Worm (Caenorhabditis elegans) whole organism, midembryonic: ENCODE measurements around the gene Y73F8A.10.

Source experiments
- T22C8.4 ChIP-seq: fragments of 200-800 bp; sonication (Bioruptor generic); IDR thresholded peaks from 2 replicates; pipeline ENCODE4 v1.3.6; 2022; ENCODE audit warnings: missing genetic modification characterization, missing compliant biosample characterization
- cog-1 ChIP-seq: sonication (generic microtip); optimal IDR thresholded peaks from 2 replicates; lab custom pipeline; 2016; ENCODE audit warnings: missing genetic modification characterization, missing compliant biosample characterization
- flt-1 ChIP-seq: fragments of 200-800 bp; sonication (Bioruptor generic); IDR thresholded peaks from 2 replicates; pipeline ENCODE4 v1.3.6; 2022; ENCODE audit warnings: missing genetic modification characterization, missing compliant biosample characterization
- klf-2 ChIP-seq: fragments of 200-800 bp; sonication (Bioruptor generic); conservative IDR thresholded peaks from 2 replicates; pipeline ENCODE4 v1.3.6; 2022; ENCODE audit warnings: missing genetic modification reagents, missing genetic modification characterization, missing compliant biosample characterization
- med-1 ChIP-seq: sonication (generic microtip); optimal IDR thresholded peaks from 2 replicates; lab custom pipeline; 2017; ENCODE audit warnings: missing genetic modification characterization, mild to moderate bottlenecking, missing compliant biosample characterization, antibody characterized with exemption, missing genetic modification reagents; ENCODE audit not compliant: insufficient read depth
- ref-1 ChIP-seq: fragments of 200-800 bp; sonication (Bioruptor generic); conservative IDR thresholded peaks from 2 replicates; pipeline ENCODE4 v1.3.6; 2022; ENCODE audit warnings: missing genetic modification reagents, missing genetic modification characterization, missing compliant biosample characterization
- tab-1 ChIP-seq: fragments of 200-800 bp; sonication (Bioruptor generic); IDR thresholded peaks from 2 replicates; pipeline ENCODE4 v1.3.6; 2022; ENCODE audit warnings: missing genetic modification characterization, missing compliant biosample characterization
- ztf-23 ChIP-seq: fragments of 200-800 bp; sonication (Bioruptor generic); IDR thresholded peaks from 2 replicates; pipeline ENCODE4 v1.3.6; 2022; ENCODE audit warnings: missing genetic modification reagents, missing genetic modification characterization, missing compliant biosample characterization
- ztf-29 ChIP-seq: fragments of 200-800 bp; sonication (Bioruptor generic); IDR thresholded peaks from 2 replicates; pipeline ENCODE4 v1.3.6; 2022; ENCODE audit warnings: missing genetic modification reagents, missing genetic modification characterization, missing compliant biosample characterization

The Y73F8A.10 gene

DNA sequence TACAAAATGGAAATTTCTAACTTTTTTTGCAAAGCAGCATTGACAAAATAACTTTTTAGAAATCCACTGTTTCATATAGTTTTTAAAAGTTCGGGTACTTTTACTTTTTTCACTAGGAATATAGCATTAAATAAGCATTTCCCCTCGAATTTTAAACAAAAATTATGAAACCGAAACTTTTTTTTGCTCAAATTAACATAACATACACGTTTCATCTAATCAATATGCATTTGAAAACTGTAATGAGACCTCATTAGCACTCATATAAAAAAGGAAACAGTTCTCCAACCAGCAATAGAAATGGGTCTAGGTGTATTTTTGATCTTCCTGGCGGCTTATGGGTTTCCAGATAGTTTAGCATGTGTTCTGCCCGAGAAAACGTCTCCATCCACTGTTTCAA, at the start of gene Y73F8A.10:
Gene Y73F8A.10 (plus strand): TSS at position 301 of the 400 bp plus-strand sequence.
- TF ChIP-seq cog-1 (tag; lab: Kevin White, UChicago) (no peak), ztf-29 (GFP tag; lab: Robert Waterston, UW) (no peak), T22C8.4 (GFP tag; lab: Robert Waterston, UW) (no peak), klf-2 (GFP tag; lab: Robert Waterston, UW) (no peak), flt-1 (no peak), ztf-23 (GFP tag; lab: Robert Waterston, UW) (no peak), med-1 (GFP tag; lab: Kevin White, UChicago) (no peak), tab-1 (GFP tag; lab: Robert Waterston, UW) (no peak), ref-1 (no peak)

- TF ChIP-seq med-1 (GFP tag; lab: Kevin White, UChicago) (no peak), T22C8.4 (GFP tag; lab: Robert Waterston, UW) (no peak), klf-2 (GFP tag; lab: Robert Waterston, UW) (no peak), flt-1 (no peak), ztf-23 (GFP tag; lab: Robert Waterston, UW) (no peak), ref-1 (no peak), ztf-29 (GFP tag; lab: Robert Waterston, UW) (no peak), cog-1 (tag; lab: Kevin White, UChicago) (no peak), tab-1 (GFP tag; lab: Robert Waterston, UW) (no peak)
Measured at ce11 chrIV:15245655-15246054, 48.5 kb upstream of the Y73F8A.10 start, which contains the start of gene Y73F8A.36. TSS of gene Y73F8A.36 (plus strand) at chrIV:15245955.

ce11 chrIV:15251075-15251474, 43.1 kb upstream of the Y73F8A.10 start:
- TF ChIP-seq ref-1 (no peak), T22C8.4 (GFP tag; lab: Robert Waterston, UW) (no peak), flt-1 (no peak), ztf-23 (GFP tag; lab: Robert Waterston, UW) (no peak), klf-2 (GFP tag; lab: Robert Waterston, UW) (no peak), ztf-29 (GFP tag; lab: Robert Waterston, UW) (no peak), cog-1 (tag; lab: Kevin White, UChicago) (no peak), med-1 (GFP tag; lab: Kevin White, UChicago) (no peak), tab-1 (GFP tag; lab: Robert Waterston, UW) (no peak)

ce11 chrIV:15252157-15252556, 42.0 kb upstream of the Y73F8A.10 start, which contains the start of gene srj-42:
TSS of gene srj-42 (minus strand) at chrIV:15252257.
- TF ChIP-seq med-1 (GFP tag; lab: Kevin White, UChicago) (no peak), cog-1 (tag; lab: Kevin White, UChicago) (no peak), flt-1 (no peak), ztf-29 (GFP tag; lab: Robert Waterston, UW) (no peak), ztf-23 (GFP tag; lab: Robert Waterston, UW) (no peak), klf-2 (GFP tag; lab: Robert Waterston, UW) (no peak), T22C8.4 (GFP tag; lab: Robert Waterston, UW) (no peak), ref-1 (no peak), tab-1 (GFP tag; lab: Robert Waterston, UW) (no peak)

DNA sequence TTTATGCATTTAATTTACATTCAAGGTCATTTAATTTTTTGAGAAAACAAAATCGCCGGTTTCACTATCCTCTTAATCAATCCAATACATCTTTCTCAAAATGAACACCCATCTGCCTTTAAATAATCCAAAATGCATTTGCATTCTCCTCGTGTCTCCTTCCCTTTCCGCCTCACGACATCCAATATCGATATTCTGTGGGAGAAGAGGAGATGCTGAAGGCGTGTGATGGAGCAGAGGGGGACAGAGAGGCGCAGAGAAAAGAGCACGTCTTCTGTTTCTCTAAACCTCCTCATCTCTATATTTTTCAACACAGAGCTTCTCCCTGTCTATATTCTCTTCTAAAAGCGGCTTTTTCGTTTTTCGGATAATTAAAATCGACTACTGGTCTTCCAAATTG, 34.6 kb upstream of the Y73F8A.10 start, which contains the start of gene Y73F8A.5:
Gene Y73F8A.5 (plus strand): TSS at position 321 of the 400 bp plus-strand sequence.
- TF ChIP-seq tab-1 (GFP tag; lab: Robert Waterston, UW) (no peak), ref-1 (no peak), cog-1 (tag; lab: Kevin White, UChicago) (no peak), T22C8.4 (GFP tag; lab: Robert Waterston, UW) (no peak), klf-2 (GFP tag; lab: Robert Waterston, UW) (no peak), flt-1 (no peak), ztf-29 (GFP tag; lab: Robert Waterston, UW) (no peak), ztf-23 (GFP tag; lab: Robert Waterston, UW) (no peak)

DNA sequence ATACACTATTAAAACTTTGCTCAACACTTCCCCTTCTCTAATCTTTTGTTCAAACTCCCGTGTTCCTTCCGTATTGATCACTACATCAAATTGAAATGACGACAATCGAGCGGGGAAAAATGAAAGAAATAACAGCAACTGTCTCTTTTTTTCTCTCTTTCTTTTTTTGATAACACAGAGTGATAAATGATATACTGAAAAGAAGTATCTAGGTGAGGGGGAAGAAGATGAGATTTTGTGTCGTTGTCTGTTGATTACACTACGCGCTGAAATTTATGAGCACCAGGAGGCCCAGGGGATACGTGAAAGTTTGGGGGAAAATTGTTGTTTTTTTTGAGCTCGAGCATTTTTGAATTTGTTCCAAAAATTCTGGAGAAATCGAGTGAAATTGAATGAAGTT, 20.1 kb upstream of the Y73F8A.10 start:
- TF ChIP-seq ztf-23 (GFP tag; lab: Robert Waterston, UW) (no peak), cog-1 (tag; lab: Kevin White, UChicago) (no peak), T22C8.4 (GFP tag; lab: Robert Waterston, UW) (no peak), ref-1 (no peak), flt-1 (no peak), ztf-29 (GFP tag; lab: Robert Waterston, UW) (no peak), tab-1 (GFP tag; lab: Robert Waterston, UW) (no peak), klf-2 (GFP tag; lab: Robert Waterston, UW) (no peak), med-1 (GFP tag; lab: Kevin White, UChicago) (no peak)

ce11 chrIV:15275363-15275854, 18.7 kb upstream of the Y73F8A.10 start, which contains the start of gene ccg-1:
TSS of gene ccg-1 (minus strand) at chrIV:15275804.
- TF ChIP-seq ztf-29 (GFP tag; lab: Robert Waterston, UW): no peak
- TF ChIP-seq tab-1 (GFP tag; lab: Robert Waterston, UW): no peak
- TF ChIP-seq med-1 (GFP tag; lab: Kevin White, UChicago): no peak
- no peak for TF ChIP-seq flt-1
- TF ChIP-seq ztf-23 (GFP tag; lab: Robert Waterston, UW): no peak
- TF ChIP-seq ref-1: no peak
- TF ChIP-seq klf-2 (GFP tag; lab: Robert Waterston, UW): no peak
- no peak for TF ChIP-seq cog-1 (tag; lab: Kevin White, UChicago)
- TF ChIP-seq T22C8.4 (GFP tag; lab: Robert Waterston, UW): no peak

- no peak for TF ChIP-seq ref-1
- TF ChIP-seq cog-1 (tag; lab: Kevin White, UChicago): no peak
- no peak for TF ChIP-seq ztf-23 (GFP tag; lab: Robert Waterston, UW)
- TF ChIP-seq med-1 (GFP tag; lab: Kevin White, UChicago): no peak
- no peak for TF ChIP-seq flt-1
- TF ChIP-seq T22C8.4 (GFP tag; lab: Robert Waterston, UW): no peak
- no peak for TF ChIP-seq ztf-29 (GFP tag; lab: Robert Waterston, UW)
- TF ChIP-seq klf-2 (GFP tag; lab: Robert Waterston, UW): no peak
- no peak for TF ChIP-seq tab-1 (GFP tag; lab: Robert Waterston, UW)
Measured at ce11 chrIV:15280219-15280618, 13.9 kb upstream of the Y73F8A.10 start.

DNA sequence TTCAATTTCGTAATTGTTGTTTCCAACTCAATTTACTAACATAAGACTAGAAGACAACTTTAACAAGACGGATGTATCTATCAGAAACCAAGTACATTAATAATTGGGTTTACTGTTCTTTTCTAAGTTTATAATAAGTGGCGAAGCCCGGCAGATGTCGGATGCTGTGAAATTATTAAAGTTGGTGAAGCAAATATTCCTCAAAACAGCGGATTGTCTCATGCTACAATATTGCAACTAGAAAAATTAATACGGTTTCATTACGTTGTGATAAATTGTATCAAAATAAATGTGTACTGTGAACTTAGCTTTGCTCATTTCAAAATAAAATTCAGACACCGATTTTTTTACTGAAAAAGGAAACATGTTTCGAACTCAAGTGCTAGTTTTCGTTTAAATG, 10.5 kb upstream of the Y73F8A.10 start:
- TF ChIP-seq ref-1: no peak
- TF ChIP-seq ztf-23 (GFP tag; lab: Robert Waterston, UW): no peak
- no peak for TF ChIP-seq cog-1 (tag; lab: Kevin White, UChicago)
- no peak for TF ChIP-seq tab-1 (GFP tag; lab: Robert Waterston, UW)
- no peak for TF ChIP-seq med-1 (GFP tag; lab: Kevin White, UChicago)
- TF ChIP-seq ztf-29 (GFP tag; lab: Robert Waterston, UW): no peak
- TF ChIP-seq flt-1: no peak
- no peak for TF ChIP-seq T22C8.4 (GFP tag; lab: Robert Waterston, UW)
- TF ChIP-seq klf-2 (GFP tag; lab: Robert Waterston, UW): no peak
